Worm (Caenorhabditis elegans): ENCODE data around the gene ZC204.12.

ce11 chrII:1670985-1671384, 13.9 kb upstream of the ZC204.12 start:
- TF ChIP-seq fos-1 (tag; optimal IDR thresholded peaks at IDR 0.05) (no peak), mep-1 (tag; optimal IDR thresholded peaks at IDR 0.05) (no peak), lin-13 (GFP tag; optimal IDR thresholded peaks at IDR 0.05) (no peak), jun-1 (tag; optimal IDR thresholded peaks at IDR 0.05) (no peak), ztf-11 (tag; optimal IDR thresholded peaks at IDR 0.05) (no peak), nhr-76 (tag; optimal IDR thresholded peaks at IDR 0.05) (no peak), unc-130 (GFP tag; optimal IDR thresholded peaks at IDR 0.05) (no peak), sdz-12 (GFP tag; optimal IDR thresholded peaks at IDR 0.05) (no peak), lin-29 (GFP tag; IDR thresholded peaks at IDR 0.05) (no peak), dve-1 (tag; optimal IDR thresholded peaks at IDR 0.05; ENCODE audit: insufficient read depth) (no peak), R02D3.7 (tag; optimal IDR thresholded peaks at IDR 0.05) (no peak), Y48G9A.11 (GFP tag; IDR thresholded peaks at IDR 0.05) (no peak), pha-4 (GFP tag; IDR thresholded peaks at IDR 0.05) (no peak), pha-4 (tag; optimal IDR thresholded peaks at IDR 0.05) (no peak)
